Worm (Caenorhabditis elegans): ENCODE measurements around the gene ecps-2.

ce11 chrIII:10421680-10422079, 21.2 kb upstream of the ecps-2 start:
- TF ChIP-seq ref-1 (GFP tag; conservative IDR thresholded peaks at IDR 0.05) = 0 out of 2 replicates have a peak, but pooled peaks have one; percentile 22
- TF ChIP-seq cog-1 (tag; optimal IDR thresholded peaks at IDR 0.05) = no peak
- no peak for TF ChIP-seq flt-1 (GFP tag; IDR thresholded peaks at IDR 0.05)
- no peak for TF ChIP-seq ztf-23 (GFP tag; IDR thresholded peaks at IDR 0.05)
